Fruit fly (Drosophila melanogaster): ENCODE measurements around the gene RpL9.

DNA sequence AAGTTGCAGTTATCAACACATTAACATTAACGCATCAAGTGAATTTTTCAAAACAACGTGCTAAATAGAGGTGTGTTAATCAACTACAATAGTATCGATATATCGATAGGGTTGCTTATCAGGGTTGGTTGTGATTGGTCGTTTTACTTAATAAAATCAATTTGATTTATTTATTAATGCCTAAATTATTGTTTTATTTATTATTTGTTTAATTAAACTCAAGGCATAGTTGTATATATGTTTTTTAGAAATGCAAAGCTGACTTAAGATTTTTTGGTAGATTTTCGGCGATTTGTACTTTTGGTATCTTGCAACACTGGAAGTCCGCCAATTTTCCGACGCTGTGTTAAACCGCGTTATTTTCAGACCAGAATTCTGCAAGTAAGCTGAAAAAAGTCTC, 7.0 kb upstream of the RpL9 start, which contains the start of the genes Art8 and dUTPase:
- TF ChIP-seq psq (optimal IDR thresholded peaks at IDR 0.05) (no peak), pan (optimal IDR thresholded peaks at IDR 0.05) (no peak), CG8478 (optimal IDR thresholded peaks at IDR 0.05) (no peak), Dll (optimal IDR thresholded peaks at IDR 0.05) (no peak)

All from whole organism.